Worm (Caenorhabditis elegans) whole organism, young adult: ENCODE data around the gene R07A4.4.

Experiments
- B0336.3 ChIP-seq: fragments of 200-800 bp; sonication (Bioruptor generic); IDR thresholded peaks from 2 replicates; pipeline ENCODE4 v1.3.6; 2022; ENCODE audit warnings: missing genetic modification characterization, missing compliant biosample characterization
- D2030.7 ChIP-seq: fragments of 200-800 bp; sonication (Bioruptor generic); IDR thresholded peaks from 2 replicates; pipeline ENCODE4 v1.3.6; 2022; ENCODE audit warnings: missing genetic modification reagents, missing genetic modification characterization, missing compliant biosample characterization
- F10E7.11 ChIP-seq: sonication (generic microtip); optimal IDR thresholded peaks from 2 replicates; lab custom pipeline; 2017; ENCODE audit warnings: mild to moderate bottlenecking, missing genetic modification characterization, moderate library complexity, missing compliant biosample characterization
- F39B2.1 ChIP-seq: fragments of 200-800 bp; sonication (Bioruptor generic); IDR thresholded peaks from 2 replicates; pipeline ENCODE4 v1.3.6; 2022; ENCODE audit warnings: missing genetic modification reagents, missing genetic modification characterization, missing compliant biosample characterization
- F49E8.2 ChIP-seq: sonication (generic microtip); optimal IDR thresholded peaks from 3 replicates; lab custom pipeline; 2017; ENCODE audit warnings: missing genetic modification characterization, mild to moderate bottlenecking, missing compliant biosample characterization, antibody characterized with exemption, moderate library complexity; ENCODE audit not compliant: insufficient read depth
- F52B5.7 ChIP-seq: sonication (generic microtip); optimal IDR thresholded peaks from 2 replicates; lab custom pipeline; 2016; ENCODE audit warnings: mild to moderate bottlenecking, missing genetic modification characterization, missing compliant biosample characterization
- K11D2.4 ChIP-seq: fragments of 200-800 bp; sonication (Bioruptor generic); IDR thresholded peaks from 2 replicates; pipeline ENCODE4 v1.3.6; 2022; ENCODE audit warnings: missing genetic modification reagents, missing genetic modification characterization, missing compliant biosample characterization
- Y95B8A.8 ChIP-seq: fragments of 200-800 bp; sonication (Bioruptor generic); IDR thresholded peaks from 2 replicates; pipeline ENCODE4 v1.3.6; 2022; ENCODE audit warnings: missing genetic modification reagents, missing genetic modification characterization, missing compliant biosample characterization
- aptf-2 ChIP-seq: fragments of 200-800 bp; sonication (Bioruptor generic); conservative IDR thresholded peaks from 2 replicates; pipeline ENCODE4 v1.3.6; 2022; ENCODE audit warnings: missing genetic modification reagents, missing genetic modification characterization, missing compliant biosample characterization
- atf-7 ChIP-seq: sonication (generic microtip); optimal IDR thresholded peaks from 2 replicates; lab custom pipeline; 2017; ENCODE audit warnings: mild to moderate bottlenecking, missing genetic modification characterization, missing compliant biosample characterization
- athp-1 ChIP-seq: sonication (generic microtip); optimal IDR thresholded peaks from 2 replicates; lab custom pipeline; 2017; ENCODE audit warnings: mild to moderate bottlenecking, missing genetic modification characterization, missing compliant biosample characterization
- ceh-100 ChIP-seq: fragments of 200-800 bp; sonication (Bioruptor generic); IDR thresholded peaks from 2 replicates; pipeline ENCODE4 v1.3.6; 2022; ENCODE audit warnings: missing genetic modification reagents, missing genetic modification characterization, missing compliant biosample characterization
- ceh-40 ChIP-seq: fragments of 200-800 bp; sonication (Bioruptor generic); IDR thresholded peaks from 2 replicates; pipeline ENCODE4 v1.3.6; 2022; ENCODE audit warnings: missing genetic modification characterization, missing compliant biosample characterization
- ceh-91 ChIP-seq: fragments of 200-800 bp; sonication (Bioruptor generic); IDR thresholded peaks from 2 replicates; pipeline ENCODE4 v1.3.6; 2022; ENCODE audit warnings: missing genetic modification reagents, missing genetic modification characterization, missing compliant biosample characterization
- dpff-1 ChIP-seq: sonication (generic microtip); optimal IDR thresholded peaks from 2 replicates; lab custom pipeline; 2017; ENCODE audit warnings: mild to moderate bottlenecking, missing genetic modification characterization, missing compliant biosample characterization
- dpl-1 ChIP-seq: fragments of 150-350 bp; optimal IDR thresholded peaks from 2 replicates; lab custom pipeline; 2014; ENCODE audit warnings: missing biosample characterization, missing genetic modification reagents, missing genetic modification characterization
- egrh-3 ChIP-seq: fragments of 200-800 bp; sonication (Bioruptor generic); IDR thresholded peaks from 2 replicates; pipeline ENCODE4 v1.3.6; 2022; ENCODE audit warnings: missing genetic modification reagents, missing genetic modification characterization, missing compliant biosample characterization
- ets-4 ChIP-seq: fragments of 200-800 bp; sonication (Bioruptor generic); optimal IDR thresholded peaks from 2 replicates; lab custom pipeline; 2018; ENCODE audit warnings: mild to moderate bottlenecking, missing genetic modification characterization, missing compliant biosample characterization
- fkh-3 ChIP-seq: sonication (generic microtip); optimal IDR thresholded peaks from 2 replicates; lab custom pipeline; 2016; ENCODE audit warnings: mild to moderate bottlenecking, missing genetic modification characterization, missing compliant biosample characterization
- gei-17 ChIP-seq: fragments of 200-800 bp; sonication (Bioruptor generic); optimal IDR thresholded peaks from 2 replicates; lab custom pipeline; 2018; ENCODE audit warnings: mild to moderate bottlenecking, missing genetic modification characterization, missing compliant biosample characterization
- him-1 ChIP-seq: sonication (generic microtip); optimal IDR thresholded peaks from 2 replicates; lab custom pipeline; 2016; ENCODE audit warnings: missing genotype, missing genetic modification reagents, missing genetic modification characterization, missing compliant biosample characterization
- hlh-26 ChIP-seq: fragments of 200-800 bp; sonication (Bioruptor generic); conservative IDR thresholded peaks from 2 replicates; pipeline ENCODE4 v1.3.6; 2022; ENCODE audit warnings: missing genetic modification reagents, missing genetic modification characterization, missing compliant biosample characterization
- lin-26 ChIP-seq: fragments of 200-800 bp; sonication (Bioruptor generic); IDR thresholded peaks from 2 replicates; pipeline ENCODE4 v1.3.6; 2022; ENCODE audit warnings: missing genetic modification reagents, missing genetic modification characterization, missing compliant biosample characterization
- lsy-27 ChIP-seq: sonication (generic microtip); optimal IDR thresholded peaks from 2 replicates; lab custom pipeline; 2017; ENCODE audit warnings: missing genetic modification characterization, mild to moderate bottlenecking, missing compliant biosample characterization, antibody characterized with exemption, missing genotype, borderline replicate concordance; ENCODE audit not compliant: insufficient read depth
- madf-10 ChIP-seq: sonication (generic microtip); optimal IDR thresholded peaks from 2 replicates; lab custom pipeline; 2016; ENCODE audit warnings: mild to moderate bottlenecking, missing genetic modification characterization, missing compliant biosample characterization
- mcd-1 ChIP-seq: fragments of 200-800 bp; sonication (Bioruptor generic); IDR thresholded peaks from 2 replicates; pipeline ENCODE4 v1.3.6; 2022; ENCODE audit warnings: missing genetic modification reagents, missing genetic modification characterization, missing compliant biosample characterization
- mel-28 ChIP-seq: sonication (generic microtip); optimal IDR thresholded peaks from 2 replicates; lab custom pipeline; 2016; ENCODE audit warnings: borderline replicate concordance, mild to moderate bottlenecking, missing genetic modification characterization, missing compliant biosample characterization
- mes-4 ChIP-seq: sonication (generic microtip); optimal IDR thresholded peaks from 2 replicates; lab custom pipeline; 2016; ENCODE audit warnings: missing genotype, missing genetic modification characterization, missing compliant biosample characterization
- nfya-2 ChIP-seq: fragments of 200-800 bp; sonication (Bioruptor generic); IDR thresholded peaks from 2 replicates; pipeline ENCODE4 v1.3.6; 2022; ENCODE audit warnings: missing genetic modification reagents, missing genetic modification characterization, missing compliant biosample characterization
- nfyb-1 ChIP-seq: fragments of 200-800 bp; sonication (Bioruptor generic); IDR thresholded peaks from 2 replicates; pipeline ENCODE4 v1.3.6; 2022; ENCODE audit warnings: missing genetic modification reagents, missing genetic modification characterization, missing compliant biosample characterization
- nhr-120 ChIP-seq: fragments of 200-800 bp; sonication (Bioruptor generic); IDR thresholded peaks from 2 replicates; pipeline ENCODE4 v1.3.6; 2022; ENCODE audit warnings: missing genetic modification characterization, missing compliant biosample characterization
- nhr-80 ChIP-seq: sonication (generic microtip); optimal IDR thresholded peaks from 2 replicates; lab custom pipeline; 2016; ENCODE audit warnings: missing genetic modification characterization, missing compliant biosample characterization
- nhr-90 ChIP-seq: sonication (generic microtip); optimal IDR thresholded peaks from 2 replicates; lab custom pipeline; 2016; ENCODE audit warnings: missing genotype, mild to moderate bottlenecking, missing genetic modification characterization, missing compliant biosample characterization
- rcor-1 ChIP-seq: fragments of 200-800 bp; sonication (Bioruptor generic); IDR thresholded peaks from 2 replicates; pipeline ENCODE4 v1.3.6; 2022; ENCODE audit warnings: missing genetic modification reagents, missing genetic modification characterization, missing compliant biosample characterization
- rec-8 ChIP-seq, 2 experiments: sonication (generic microtip); optimal IDR thresholded peaks; 2 replicates each; lab custom pipeline; 2016; ENCODE audit warnings: mild to moderate bottlenecking in 2 of 2, missing genetic modification characterization in 2 of 2, missing genetic modification reagents in 2 of 2, missing genotype in 2 of 2, missing biosample characterization in 1 of 2, missing compliant biosample characterization in 1 of 2, moderate library complexity in 1 of 2
- rpc-1 ChIP-seq, 2 experiments: fragments of 150-350 bp in 1 of 2; sonication (generic microtip) in 1 of 2; optimal IDR thresholded peaks; 2 replicates each; lab custom pipeline; 2014 to 2018; ENCODE audit warnings: missing biosample characterization in 1 of 2, missing genetic modification characterization in 1 of 2, missing genetic modification reagents in 1 of 2, missing genotype in 1 of 2
- snpc-1.1 ChIP-seq: sonication (generic microtip); optimal IDR thresholded peaks from 2 replicates; lab custom pipeline; 2017; ENCODE audit warnings: missing genetic modification characterization, mild to moderate bottlenecking, missing compliant biosample characterization, antibody characterized with exemption, moderate library complexity, missing genotype, missing genetic modification reagents; ENCODE audit not compliant: insufficient read depth
- somi-1 ChIP-seq: fragments of 200-800 bp; sonication (Bioruptor generic); optimal IDR thresholded peaks from 2 replicates; lab custom pipeline; 2018; ENCODE audit warnings: mild to moderate bottlenecking, missing genetic modification characterization, missing compliant biosample characterization
- tbx-9 ChIP-seq: sonication (generic microtip); optimal IDR thresholded peaks from 2 replicates; lab custom pipeline; 2016; ENCODE audit warnings: borderline replicate concordance, missing genetic modification characterization, inconsistent platforms, missing compliant biosample characterization
- ztf-26 ChIP-seq: sonication (generic microtip); optimal IDR thresholded peaks from 2 replicates; lab custom pipeline; 2017; ENCODE audit warnings: missing genetic modification characterization, missing compliant biosample characterization
- ztf-6 ChIP-seq: fragments of 200-800 bp; sonication (Bioruptor generic); IDR thresholded peaks from 2 replicates; pipeline ENCODE4 v1.3.6; 2022; ENCODE audit warnings: missing genetic modification reagents, missing genetic modification characterization, missing compliant biosample characterization

R07A4.4 gene

ce11 chrX:10721954-10722353 is 35.6 kb downstream of the R07A4.4 start, which contains the start of gene mbr-1:
Gene mbr-1, minus strand, starts transcription at chrX:10722054.
- no peak for TF ChIP-seq ets-4 (GFP tag; lab: Kevin White, UChicago)
- no peak for TF ChIP-seq nfyb-1 (GFP tag; lab: Robert Waterston, UW)
- TF ChIP-seq F52B5.7 (tag; lab: Kevin White, UChicago) = no peak
- no peak for TF ChIP-seq ceh-91 (GFP tag; lab: Robert Waterston, UW)
- no peak for TF ChIP-seq fkh-3 (tag; lab: Kevin White, UChicago)
- TF ChIP-seq ztf-6 (GFP tag; lab: Robert Waterston, UW) = no peak
- TF ChIP-seq dpff-1 (tag; lab: Kevin White, UChicago) = no peak
- TF ChIP-seq nhr-80 = no peak
- TF ChIP-seq lin-26 = no peak
- TF ChIP-seq nhr-120 (GFP tag; lab: Robert Waterston, UW) = no peak
- no peak for TF ChIP-seq rec-8 (tag; optimal IDR thresholded peaks at IDR 0.05; lab: Kevin White, UChicago)
- no peak for TF ChIP-seq mes-4
- no peak for TF ChIP-seq mcd-1 (GFP tag; lab: Robert Waterston, UW)
- TF ChIP-seq egrh-3 (GFP tag; lab: Robert Waterston, UW) = no peak
- no peak for TF ChIP-seq rcor-1 (GFP tag; lab: Robert Waterston, UW)

DNA sequence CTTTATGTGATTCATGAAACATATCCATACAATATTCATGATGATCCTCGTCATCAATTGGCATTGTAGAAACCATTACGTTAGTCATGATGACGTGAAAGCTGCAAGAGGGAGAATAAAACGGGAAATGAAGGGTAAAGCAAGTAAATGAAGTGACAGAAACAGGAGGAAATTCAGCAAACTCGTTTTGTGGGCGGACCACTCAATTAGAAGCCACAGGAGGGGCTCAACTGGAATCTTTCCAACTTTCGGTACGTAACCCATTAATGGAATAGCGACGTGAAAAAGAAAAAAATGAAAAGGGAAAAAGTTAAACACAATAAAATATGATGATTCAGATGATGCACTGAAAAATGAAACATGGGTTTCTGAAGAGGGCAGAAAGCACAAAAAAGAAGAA is 40.5 kb downstream of the R07A4.4 start, which contains the start of gene T01C1.4:
Gene T01C1.4, minus strand, starts transcription at position 101 of the 400 bp plus-strand sequence.
- TF ChIP-seq lin-26 (no peak), ceh-40 (GFP tag; lab: Robert Waterston, UW) (no peak), aptf-2 (GFP tag; lab: Robert Waterston, UW) (no peak), F10E7.11 (tag; lab: Kevin White, UChicago) (no peak), hlh-26 (GFP tag; lab: Robert Waterston, UW) (no peak), nfya-2 (GFP tag; lab: Robert Waterston, UW) (no peak), atf-7 (tag; lab: Kevin White, UChicago) (no peak), Y95B8A.8 (GFP tag; lab: Robert Waterston, UW) (no peak), B0336.3 (no peak), ztf-26 (no peak), ceh-100 (GFP tag; lab: Robert Waterston, UW) (no peak), tbx-9 (tag; lab: Kevin White, UChicago) (no peak), dpl-1 (GFP tag; lab: Kevin White, UChicago) (no peak), F39B2.1 (GFP tag; lab: Robert Waterston, UW) (no peak), gei-17 (no peak), him-1 (tag; lab: Kevin White, UChicago) (no peak), F49E8.2 (no peak)

DNA sequence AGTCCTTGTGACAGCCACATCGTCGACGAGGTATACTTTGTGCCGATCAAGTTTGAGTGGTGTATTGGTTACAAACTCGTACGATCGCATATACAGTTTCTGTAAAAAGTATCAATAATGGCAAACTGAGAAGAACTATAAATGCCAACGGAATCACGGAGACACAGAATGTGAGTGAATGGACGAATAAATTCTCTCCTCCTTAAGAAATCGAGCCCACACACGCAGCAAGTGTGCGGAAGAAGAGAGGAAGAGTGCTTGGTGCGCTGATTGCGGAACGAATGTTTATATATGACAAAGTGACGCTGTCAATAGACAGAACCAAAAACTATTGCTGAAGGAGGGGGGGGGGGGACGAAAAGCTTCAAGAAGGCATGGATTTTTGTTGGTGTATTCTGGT is 45.7 kb downstream of the R07A4.4 start, which contains the start of gene rhgf-1:
Gene rhgf-1, minus strand, starts transcription at position 101 of the 400 bp plus-strand sequence.
- TF ChIP-seq snpc-1.1 (tag; lab: Kevin White, UChicago) (no peak), rpc-1 (optimal IDR thresholded peaks at IDR 0.05; lab: Kevin White, UChicago) (no peak), rpc-1 (tag; optimal IDR thresholded peaks at IDR 0.05; lab: Kevin White, UChicago) (no peak), nhr-90 (tag; lab: Kevin White, UChicago) (no peak), athp-1 (no peak), mel-28 (tag; lab: Kevin White, UChicago) (no peak), mcd-1 (GFP tag; lab: Robert Waterston, UW) (no peak), lsy-27 (tag; lab: Kevin White, UChicago) (no peak), D2030.7 (no peak), somi-1 (no peak), madf-10 (tag; lab: Kevin White, UChicago) (no peak), K11D2.4 (no peak)
